Worm (Caenorhabditis elegans) whole organism, L4 larva: Measurements from ENCODE around the gene srt-59.

Experiments
- F44E2.7 ChIP-seq: fragments of 200-800 bp; sonication (Bioruptor generic); IDR thresholded peaks from 2 replicates; pipeline ENCODE4 v2.1.2; 2022; ENCODE audit warnings: missing genetic modification characterization, missing compliant biosample characterization
- R02D3.7 ChIP-seq: fragments of 150-350 bp; sonication (generic microtip); optimal IDR thresholded peaks from 3 replicates; lab custom pipeline; 2014; ENCODE audit warnings: missing biosample characterization, missing genetic modification characterization
- T20F7.1 ChIP-seq: fragments of 200-800 bp; sonication (Bioruptor generic); optimal IDR thresholded peaks from 2 replicates; lab custom pipeline; 2018; ENCODE audit warnings: mild to moderate bottlenecking, missing genetic modification characterization, missing compliant biosample characterization
- Y48G9A.11 ChIP-seq: fragments of 200-800 bp; sonication (Bioruptor generic); IDR thresholded peaks from 2 replicates; pipeline ENCODE4 v1.3.6; 2022; ENCODE audit warnings: missing genetic modification reagents, missing genetic modification characterization, missing compliant biosample characterization
- Y5F2A.4 ChIP-seq: fragments of 200-800 bp; sonication (Bioruptor generic); optimal IDR thresholded peaks from 2 replicates; lab custom pipeline; 2018; ENCODE audit warnings: mild to moderate bottlenecking, missing genetic modification characterization, missing compliant biosample characterization
- ZK337.2 ChIP-seq: fragments of 200-800 bp; sonication (Bioruptor generic); IDR thresholded peaks from 2 replicates; pipeline ENCODE4 v1.3.6; 2022; ENCODE audit warnings: missing genetic modification reagents, missing genetic modification characterization, missing compliant biosample characterization
- ZK546.5 ChIP-seq, 2 experiments: sonication (generic microtip); optimal IDR thresholded peaks; 2 replicates each; lab custom pipeline; 2017; ENCODE audit warnings: missing biosample characterization in 2 of 2, missing genetic modification characterization in 2 of 2
- aha-1 ChIP-seq: fragments of 150-350 bp; peaks from one replicate; lab custom pipeline; 2014; ENCODE audit warnings: missing biosample characterization, missing genetic modification characterization
- ama-1 ChIP-seq: fragments of 150-350 bp; optimal IDR thresholded peaks from 2 replicates; lab custom pipeline; 2014; ENCODE audit warnings: inconsistent platforms, mixed read lengths
- ceh-28 ChIP-seq: fragments of 150-350 bp; optimal IDR thresholded peaks from 2 replicates; lab custom pipeline; 2014; ENCODE audit warnings: missing biosample characterization, missing genetic modification reagents, missing genetic modification characterization
- ceh-44 ChIP-seq: fragments of 200-800 bp; sonication (Bioruptor generic); IDR thresholded peaks from 2 replicates; pipeline ENCODE4 v1.3.6; 2022; ENCODE audit warnings: missing genetic modification reagents, missing genetic modification characterization, missing compliant biosample characterization
- daf-19 ChIP-seq: fragments of 200-800 bp; sonication (Bioruptor generic); conservative IDR thresholded peaks from 2 replicates; pipeline ENCODE4 v1.3.6; 2022; ENCODE audit warnings: missing genetic modification characterization, missing compliant biosample characterization
- dmd-8 ChIP-seq: fragments of 200-800 bp; sonication (Bioruptor generic); IDR thresholded peaks from 2 replicates; pipeline ENCODE4 v1.3.6; 2022; ENCODE audit warnings: missing genetic modification characterization, missing compliant biosample characterization
- fkh-10 ChIP-seq: fragments of 150-350 bp; optimal IDR thresholded peaks from 2 replicates; lab custom pipeline; 2014; ENCODE audit warnings: missing biosample characterization, missing genetic modification reagents, missing genetic modification characterization
- hif-1 ChIP-seq, 2 experiments: sonication (generic microtip); optimal IDR thresholded peaks; 2 replicates each; lab custom pipeline; 2016 to 2017; ENCODE audit warnings: missing compliant biosample characterization in 2 of 2, missing genetic modification characterization in 2 of 2, missing genetic modification reagents in 2 of 2, missing genotype in 2 of 2, mild to moderate bottlenecking in 1 of 2
- hlh-11 ChIP-seq: fragments of 200-800 bp; sonication (Bioruptor generic); optimal IDR thresholded peaks from 2 replicates; lab custom pipeline; 2018; ENCODE audit warnings: mild to moderate bottlenecking, missing genetic modification characterization, missing compliant biosample characterization
- lim-7 ChIP-seq: fragments of 200-800 bp; sonication (Bioruptor generic); IDR thresholded peaks from 2 replicates; pipeline ENCODE4 v1.3.6; 2022; ENCODE audit warnings: missing genetic modification characterization, missing compliant biosample characterization
- lin-1 ChIP-seq: fragments of 200-800 bp; sonication (Bioruptor generic); IDR thresholded peaks from 2 replicates; pipeline ENCODE4 v1.3.6; 2022; ENCODE audit warnings: missing genetic modification reagents, missing genetic modification characterization, missing compliant biosample characterization
- lin-38 ChIP-seq: fragments of 200-800 bp; sonication (Bioruptor generic); IDR thresholded peaks from 2 replicates; pipeline ENCODE4 v1.3.6; 2022; ENCODE audit warnings: missing genetic modification reagents, missing genetic modification characterization, missing compliant biosample characterization
- lin-39 ChIP-seq: fragments of 150-350 bp; optimal IDR thresholded peaks from 2 replicates; lab custom pipeline; 2014; ENCODE audit warnings: missing biosample characterization, missing genetic modification reagents, missing genetic modification characterization
- mdl-1 ChIP-seq, 2 experiments: fragments of 150-350 bp in 1 of 2; sonication (generic microtip) in 1 of 2; optimal IDR thresholded peaks; 2 replicates each; lab custom pipeline; 2014 to 2017; ENCODE audit warnings: missing biosample characterization in 2 of 2, missing genetic modification characterization in 2 of 2
- mes-2 ChIP-seq: sonication (generic microtip); optimal IDR thresholded peaks from 2 replicates; lab custom pipeline; 2016; ENCODE audit warnings: missing genotype, mild to moderate bottlenecking, missing genetic modification characterization, missing compliant biosample characterization; ENCODE audit not compliant: poor library complexity, severe bottlenecking
- nhr-28 ChIP-seq: fragments of 150-350 bp; optimal IDR thresholded peaks from 2 replicates; lab custom pipeline; 2014; ENCODE audit warnings: missing biosample characterization, missing genetic modification characterization
- nhr-6 ChIP-seq: fragments of 150-350 bp; optimal IDR thresholded peaks from 2 replicates; lab custom pipeline; 2014; ENCODE audit warnings: missing biosample characterization, missing genetic modification characterization
- saeg-2 ChIP-seq: fragments of 200-800 bp; sonication (Bioruptor generic); IDR thresholded peaks from 2 replicates; pipeline ENCODE4 v1.3.6; 2022; ENCODE audit warnings: missing genetic modification reagents, missing genetic modification characterization, missing compliant biosample characterization
- sdz-12 ChIP-seq: fragments of 200-800 bp; sonication (Bioruptor generic); optimal IDR thresholded peaks from 2 replicates; lab custom pipeline; 2018; ENCODE audit warnings: mild to moderate bottlenecking, missing genetic modification characterization, missing compliant biosample characterization
- skn-1 ChIP-seq: fragments of 150-350 bp; optimal IDR thresholded peaks from 2 replicates; lab custom pipeline; 2014; ENCODE audit warnings: missing biosample characterization, missing genetic modification characterization
- spr-1 ChIP-seq: sonication (generic microtip); optimal IDR thresholded peaks from 2 replicates; lab custom pipeline; 2016; ENCODE audit warnings: mild to moderate bottlenecking, missing genetic modification characterization, missing compliant biosample characterization
- spr-3 ChIP-seq: fragments of 200-800 bp; sonication (Bioruptor generic); optimal IDR thresholded peaks from 2 replicates; lab custom pipeline; 2018; ENCODE audit warnings: mild to moderate bottlenecking, missing genetic modification characterization, missing compliant biosample characterization
- unc-130 ChIP-seq: sonication (generic microtip); optimal IDR thresholded peaks from 2 replicates; lab custom pipeline; 2016; ENCODE audit warnings: missing genetic modification reagents, missing genetic modification characterization, missing compliant biosample characterization
- unc-62 ChIP-seq, 3 experiments: fragments of 150-350 bp in 1 of 3; sonication (generic microtip); optimal IDR thresholded peaks in 2 of 3; peaks in 1 of 3; 1 replicate in 1 of 3; 2 replicates in 2 of 3; lab custom pipeline; 2014 to 2017; ENCODE audit warnings: missing biosample characterization in 3 of 3, missing genetic modification characterization in 3 of 3, missing genetic modification reagents in 3 of 3, missing genotype in 1 of 3
- ztf-7 ChIP-seq: fragments of 150-350 bp; optimal IDR thresholded peaks from 2 replicates; lab custom pipeline; 2014; ENCODE audit warnings: missing biosample characterization, missing genetic modification characterization

srt-59 gene

DNA sequence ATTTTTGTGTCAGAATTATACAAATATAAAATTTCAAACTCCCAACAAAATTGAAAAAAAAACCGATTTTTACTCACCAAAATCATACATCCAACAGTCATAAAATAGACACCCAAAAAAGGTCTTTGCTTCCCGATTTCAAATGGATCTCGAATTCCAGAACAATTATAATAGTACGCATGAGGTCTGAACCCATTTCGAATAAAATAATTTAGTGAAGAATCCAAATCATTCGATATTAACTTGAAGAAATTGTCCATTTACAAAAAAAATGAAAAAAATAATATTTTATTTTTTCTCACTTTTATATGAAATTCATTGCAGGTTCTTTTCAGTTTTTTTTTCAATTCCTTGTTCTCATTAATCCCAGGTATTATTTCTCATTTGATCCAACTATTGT is at the start of gene srt-59:
TSS of gene srt-59 (minus strand) at position 101 of the 400 bp plus-strand sequence.
- no peak for TF ChIP-seq saeg-2 (GFP tag; lab: Robert Waterston, UW)
- TF ChIP-seq ceh-28 (tag; lab: Kevin White, UChicago), result no peak
- TF ChIP-seq lin-38, result no peak
- TF ChIP-seq spr-3 (GFP tag; lab: Kevin White, UChicago), result no peak
- no peak for TF ChIP-seq nhr-6 (tag; lab: Kevin White, UChicago)
- no peak for TF ChIP-seq skn-1 (tag; lab: Kevin White, UChicago)

DNA sequence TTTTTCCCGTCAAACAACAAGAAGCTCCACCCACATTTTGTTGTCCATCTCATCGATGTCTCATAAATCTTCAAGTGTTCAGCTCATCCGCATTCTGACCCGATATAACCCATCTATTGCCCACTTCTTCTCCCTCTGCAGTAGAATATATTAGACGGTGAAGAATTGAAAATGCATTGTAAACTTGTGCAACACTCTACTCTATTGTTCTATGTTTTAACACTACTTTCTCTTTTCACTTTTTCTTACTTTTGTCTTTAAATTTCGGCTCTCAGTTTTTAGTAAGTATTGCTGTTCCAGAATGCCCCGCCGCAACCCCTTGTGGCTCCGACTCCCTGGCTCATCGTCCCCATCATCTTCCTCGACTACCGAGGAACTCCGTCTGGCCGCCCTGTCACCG is 47.9 kb upstream of the srt-59 start, which contains the start of gene K11H12.9:
TSS of gene K11H12.9 (plus strand) at position 301 of the 400 bp plus-strand sequence.
- TF ChIP-seq ama-1 (lab: Kevin White, UChicago) (no peak), ceh-44 (GFP tag; lab: Robert Waterston, UW) (no peak), F44E2.7 (GFP tag; lab: Robert Waterston, UW) (no peak), spr-3 (GFP tag; lab: Kevin White, UChicago) (no peak), lin-39 (tag; lab: Kevin White, UChicago) (no peak), dmd-8 (GFP tag; lab: Robert Waterston, UW) (no peak), lin-1 (GFP tag; lab: Robert Waterston, UW) (no peak), mdl-1 (tag; optimal IDR thresholded peaks at IDR 0.05; lab: Kevin White, UChicago) (no peak), ztf-7 (no peak), hif-1 (tag; optimal IDR thresholded peaks at IDR 0.05; lab: Kevin White, UChicago) (no peak), lim-7 (GFP tag; lab: Robert Waterston, UW) (no peak), ZK337.2 (GFP tag; lab: Robert Waterston, UW) (no peak), fkh-10 (no peak), ZK546.5 (tag; optimal IDR thresholded peaks at IDR 0.05; lab: Kevin White, UChicago) (no peak), Y48G9A.11 (GFP tag; lab: Robert Waterston, UW) (no peak), Y5F2A.4 (GFP tag; lab: Kevin White, UChicago) (no peak)

DNA sequence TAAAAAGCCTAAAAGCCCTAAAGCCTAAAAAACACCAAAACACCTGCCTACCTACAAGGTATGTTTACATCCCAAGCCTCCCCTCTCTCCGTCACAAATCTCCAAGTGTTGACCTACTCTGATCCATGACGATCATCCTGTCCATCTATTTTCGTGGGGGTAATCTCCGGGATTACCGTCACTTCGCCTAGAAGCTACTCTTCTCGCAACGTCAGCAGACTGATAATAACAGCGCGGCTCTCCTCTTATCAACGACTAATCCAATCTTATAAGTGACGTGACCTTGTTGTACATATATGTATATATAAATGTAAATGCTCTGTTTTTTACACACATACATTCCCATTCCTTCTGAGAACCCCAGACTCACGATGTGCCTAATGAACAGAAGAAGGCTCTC is 46.9 kb upstream of the srt-59 start:
- TF ChIP-seq mes-2 (tag; lab: Kevin White, UChicago) (no peak), T20F7.1 (GFP tag; lab: Kevin White, UChicago) (no peak), hlh-11 (tag; lab: Kevin White, UChicago) (no peak), ztf-7 (no peak), lin-38 (no peak), nhr-28 (tag; lab: Kevin White, UChicago) (no peak)

DNA sequence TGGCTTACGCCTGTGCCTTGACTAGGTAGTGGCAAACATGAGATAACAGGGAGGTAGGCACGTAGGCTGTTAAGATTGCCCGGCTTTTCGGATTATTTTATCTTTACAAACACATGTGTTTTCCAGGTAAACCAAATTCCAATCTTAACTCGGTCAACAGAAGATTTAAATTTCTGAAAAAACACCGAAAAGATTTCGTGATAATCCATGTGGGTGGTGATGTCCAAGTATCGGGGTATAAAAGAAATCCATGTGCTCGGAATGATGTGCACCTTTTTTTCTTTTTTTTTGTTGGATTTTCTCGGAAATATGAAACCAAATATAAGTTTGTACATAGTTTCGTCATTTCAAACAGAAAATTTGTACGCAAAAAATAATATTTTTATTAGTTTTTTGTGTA is 42.0 kb upstream of the srt-59 start:
- TF ChIP-seq unc-62 (GFP tag; optimal IDR thresholded peaks at IDR 0.05 in 1 of 2; lab: Kevin White, UChicago) (no peak), unc-62 (tag; optimal IDR thresholded peaks at IDR 0.05; lab: Kevin White, UChicago) (no peak), spr-1 (tag; lab: Kevin White, UChicago) (no peak)

DNA sequence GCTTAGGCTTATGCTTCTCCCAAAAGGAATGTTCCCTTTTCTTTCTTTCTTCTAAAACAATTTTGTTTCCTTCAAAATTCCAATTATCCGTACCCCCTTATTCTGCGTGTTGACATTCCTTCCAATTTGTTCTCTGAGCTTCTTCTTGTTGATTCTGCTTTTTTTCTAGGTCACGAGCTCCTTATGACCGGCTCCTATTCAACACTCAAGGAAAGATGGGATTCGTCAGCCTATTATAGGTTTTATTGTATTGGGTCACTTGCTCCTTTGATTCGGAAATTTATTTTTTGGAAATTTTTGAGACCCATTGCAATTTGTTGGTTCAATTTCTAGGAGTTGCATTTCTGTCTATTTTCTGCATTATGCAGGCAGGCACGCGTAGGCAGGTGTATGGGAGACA is 37.7 kb upstream of the srt-59 start:
- peak in 1 of 2 experiments; percentile 42 for TF ChIP-seq unc-62 (GFP tag; optimal IDR thresholded peaks at IDR 0.05 in 1 of 2; lab: Kevin White, UChicago)
- TF ChIP-seq unc-62 (tag; optimal IDR thresholded peaks at IDR 0.05; lab: Kevin White, UChicago), result no peak
- no peak for TF ChIP-seq daf-19 (GFP tag; lab: Robert Waterston, UW)
- peak; percentile 72 for TF ChIP-seq aha-1 (tag; lab: Kevin White, UChicago)
- TF ChIP-seq unc-130 (GFP tag; lab: Kevin White, UChicago), result no peak
- no peak for TF ChIP-seq R02D3.7
- TF ChIP-seq sdz-12 (GFP tag; lab: Kevin White, UChicago), result no peak
